Fruit fly (Drosophila melanogaster) whole organism, wandering third instar larva: ENCODE results near the gene Cse1.

Experiments used
- CrebA ChIP-seq: fragments of 200-800 bp; sonication (Bioruptor generic); optimal IDR thresholded peaks from 2 replicates; lab custom pipeline; 2016; ENCODE audit warnings: missing biosample characterization, mild to moderate bottlenecking, missing genetic modification characterization, borderline replicate concordance
- Dfd ChIP-seq: fragments of >200 bp; optimal IDR thresholded peaks from 2 replicates; lab custom pipeline; 2017; ENCODE audit warnings: missing biosample characterization, missing genetic modification characterization
- Dif ChIP-seq: fragments of 200-275, 200-300 bp; sonication (Bioruptor generic); optimal IDR thresholded peaks from 2 replicates; lab custom pipeline; 2018; ENCODE audit warnings: missing biosample characterization, missing genetic modification characterization; ENCODE audit not compliant: partially characterized antibody
- Hr78 ChIP-seq: fragments of >200 bp; optimal IDR thresholded peaks from 2 replicates; lab custom pipeline; 2017; ENCODE audit warnings: missing biosample characterization, missing genetic modification characterization
- Jra ChIP-seq: sonication (Bioruptor generic); optimal IDR thresholded peaks from 2 replicates; lab custom pipeline; 2016; ENCODE audit warnings: missing biosample characterization, missing genetic modification characterization
- Myc ChIP-seq: fragments of >200 bp; optimal IDR thresholded peaks from 2 replicates; lab custom pipeline; 2017
- brk ChIP-seq: fragments of 200-800 bp; sonication (Bioruptor generic); optimal IDR thresholded peaks from 2 replicates; lab custom pipeline; 2016; ENCODE audit warnings: missing biosample characterization, mild to moderate bottlenecking, missing genetic modification characterization
- dmrt93B ChIP-seq: fragments of 200-800 bp; sonication (Bioruptor generic); optimal IDR thresholded peaks from 2 replicates; lab custom pipeline; 2018; ENCODE audit warnings: missing biosample characterization, mild to moderate bottlenecking, missing genetic modification characterization
- pan ChIP-seq: fragments of >200 bp; optimal IDR thresholded peaks from 2 replicates; lab custom pipeline; 2017
- psq ChIP-seq: fragments of 200-800 bp; sonication (Bioruptor generic); optimal IDR thresholded peaks from 3 replicates; lab custom pipeline; 2017; ENCODE audit warnings: missing biosample characterization, mild to moderate bottlenecking, missing genetic modification characterization, moderate library complexity
- usp ChIP-seq: fragments of >200 bp; optimal IDR thresholded peaks from 2 replicates; lab custom pipeline; 2017; ENCODE audit warnings: missing biosample characterization, missing genetic modification characterization
- woc ChIP-seq: sonication (Bioruptor generic); optimal IDR thresholded peaks from 2 replicates; lab custom pipeline; 2016; ENCODE audit warnings: missing biosample characterization, mild to moderate bottlenecking, missing genetic modification characterization

DNA sequence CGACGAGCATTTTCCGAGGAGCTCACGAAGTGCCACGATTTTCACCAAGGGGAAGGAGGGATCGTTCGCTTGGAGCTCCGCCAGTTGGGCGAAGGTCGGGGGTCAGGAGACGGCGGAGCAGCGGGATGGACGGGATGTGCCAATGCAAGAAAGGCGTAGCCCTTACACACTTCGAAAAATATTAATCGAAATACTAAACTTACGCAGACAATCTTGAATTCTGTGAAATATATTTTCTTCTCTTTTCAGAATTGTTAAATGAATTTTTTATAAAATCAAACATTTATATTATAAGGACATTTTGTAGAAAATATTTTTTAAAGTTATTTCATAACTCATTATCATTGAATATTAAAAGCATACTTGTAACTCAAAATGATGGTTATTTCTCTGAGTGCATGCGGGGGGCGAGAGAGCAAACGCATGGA lies 43.9 kb upstream of the Cse1 start:
- TF ChIP-seq pan (no peak), CrebA (GFP tag; lab: Kevin White, UChicago) (no peak), Jra (GFP tag; lab: Kevin White, UChicago) (no peak), dmrt93B (no peak), usp (no peak), woc (GFP tag; lab: Kevin White, UChicago) (no peak), Myc (lab: Kevin White, UChicago) (no peak), psq (GFP tag; lab: Kevin White, UChicago) (no peak), Dfd (no peak), brk (GFP tag; lab: Kevin White, UChicago) (no peak), Dif (GFP tag; lab: Kevin White, UChicago) (no peak), Hr78 (GFP tag; lab: Kevin White, UChicago) (no peak)
